Worm (Caenorhabditis elegans): ENCODE data around the gene Y70G10A.3.

DNA sequence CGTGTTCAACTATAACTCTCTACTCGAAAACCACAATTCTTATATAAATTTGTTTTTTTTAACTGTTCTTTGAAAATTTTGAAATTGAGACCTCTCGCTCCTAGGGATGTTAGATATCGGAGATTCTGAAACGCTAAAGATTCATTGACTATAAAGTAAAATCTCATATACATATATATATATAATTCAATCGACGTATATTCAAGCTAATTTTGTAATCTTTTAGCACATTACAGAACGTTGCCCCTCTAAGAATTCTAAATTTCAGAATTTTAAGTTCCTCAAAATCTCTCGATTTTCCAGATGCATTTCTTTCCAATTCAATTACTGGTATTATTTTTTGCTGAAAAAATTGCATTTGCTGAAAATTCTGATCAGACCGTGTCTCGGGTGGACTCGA lies 39.9 kb downstream of the Y70G10A.3 start, which contains the start of gene pad-2:
- TF ChIP-seq aly-1 (tag; optimal IDR thresholded peaks at IDR 0.05) (no peak), flt-1 (GFP tag; IDR thresholded peaks at IDR 0.05) (no peak), ceh-13 (GFP tag; optimal IDR thresholded peaks at IDR 0.05) (no peak), ama-1 (optimal IDR thresholded peaks at IDR 0.05) (no peak), pes-1 (GFP tag; IDR thresholded peaks at IDR 0.05) (no peak), ets-7 (tag; optimal IDR thresholded peaks at IDR 0.05) (no peak), tra-4 (tag; optimal IDR thresholded peaks at IDR 0.05) (no peak), tbx-11 (GFP tag; IDR thresholded peaks at IDR 0.05) (no peak), hmbx-1 (tag; optimal IDR thresholded peaks at IDR 0.05) (no peak), hmg-4 (GFP tag; optimal IDR thresholded peaks at IDR 0.05) (no peak), ceh-36 (tag; optimal IDR thresholded peaks at IDR 0.05) (no peak), sea-1 (GFP tag; conservative IDR thresholded peaks at IDR 0.05) (no peak), tbx-37 (GFP tag; conservative IDR thresholded peaks at IDR 0.05) (no peak), scrt-1 (GFP tag; IDR thresholded peaks at IDR 0.05) (no peak)
